Fruit fly (Drosophila melanogaster) whole organism, embryonic: ENCODE data around the gene wisp.

Experiments
- ATbp ChIP-seq: fragments of 200-800 bp; sonication (Bioruptor generic); optimal IDR thresholded peaks from 2 replicates; lab custom pipeline; 2017; ENCODE audit warnings: missing biosample characterization, mild to moderate bottlenecking, missing genetic modification characterization, missing genetic modification reagents
- CG1024 ChIP-seq: fragments of 200-800 bp; sonication (Bioruptor generic); IDR thresholded peaks from 2 replicates; pipeline ENCODE4 v1.3.6; 2022; ENCODE audit warnings: missing biosample characterization, missing genetic modification characterization
- CG10274 ChIP-seq: fragments of 200-800 bp; sonication (Bioruptor generic); optimal IDR thresholded peaks from 3 replicates; lab custom pipeline; 2017; ENCODE audit warnings: missing biosample characterization, mild to moderate bottlenecking, missing genetic modification characterization
- CG12769 ChIP-seq: fragments of 200-800 bp; sonication (Bioruptor generic); optimal IDR thresholded peaks from 2 replicates; lab custom pipeline; 2019; ENCODE audit warnings: missing biosample characterization, mild to moderate bottlenecking, missing genetic modification characterization, moderate library complexity
- CG14050 ChIP-seq: fragments of 200-800 bp; sonication (Bioruptor generic); IDR thresholded peaks from 3 replicates; pipeline ENCODE4 v1.3.6; 2022; ENCODE audit warnings: missing biosample characterization, missing genetic modification characterization
- CG1529 ChIP-seq: fragments of 200-800 bp; sonication (Bioruptor generic); optimal IDR thresholded peaks from 3 replicates; lab custom pipeline; 2018; ENCODE audit warnings: missing biosample characterization, missing genetic modification characterization
- CG15601 ChIP-seq: fragments of 200-800 bp; sonication (Bioruptor generic); optimal IDR thresholded peaks from 3 replicates; lab custom pipeline; 2019; ENCODE audit warnings: missing biosample characterization, mild to moderate bottlenecking, missing genetic modification characterization, moderate library complexity
- CG16813 ChIP-seq: fragments of 200-800 bp; sonication (Bioruptor generic); IDR thresholded peaks from 3 replicates; pipeline ENCODE4 v1.3.6; 2022; ENCODE audit warnings: missing biosample characterization, missing genetic modification characterization; ENCODE audit not compliant: partially characterized antibody
- CG16863 ChIP-seq: fragments of 200-800 bp; sonication (Bioruptor generic); optimal IDR thresholded peaks from 3 replicates; lab custom pipeline; 2016; ENCODE audit warnings: missing biosample characterization, missing genetic modification characterization
- CG3995 ChIP-seq: fragments of 200-800 bp; sonication (Bioruptor generic); optimal IDR thresholded peaks from 3 replicates; lab custom pipeline; 2016; ENCODE audit warnings: missing biosample characterization, missing genetic modification characterization
- CG4730 ChIP-seq: fragments of 200-800 bp; sonication (Bioruptor generic); IDR thresholded peaks from 2 replicates; pipeline ENCODE4 v1.3.6; 2022; ENCODE audit warnings: missing biosample characterization, missing genetic modification characterization
- CG5180 ChIP-seq: fragments of 200-800 bp; sonication (Bioruptor generic); optimal IDR thresholded peaks from 3 replicates; lab custom pipeline; 2017; ENCODE audit warnings: missing biosample characterization, missing genetic modification characterization, mild to moderate bottlenecking, moderate library complexity, missing genetic modification reagents
- CG6254 ChIP-seq: fragments of 200-800 bp; sonication (Bioruptor generic); optimal IDR thresholded peaks from 3 replicates; lab custom pipeline; 2017; ENCODE audit warnings: mild to moderate bottlenecking, missing biosample characterization, missing genetic modification reagents, missing genetic modification characterization
- CG6813 ChIP-seq: fragments of 200-800 bp; sonication (Bioruptor generic); optimal IDR thresholded peaks from 2 replicates; lab custom pipeline; 2017; ENCODE audit warnings: missing biosample characterization, missing genetic modification characterization, mild to moderate bottlenecking, moderate library complexity, missing genetic modification reagents
- CG8290 ChIP-seq, 3 experiments: fragments of 200-800 bp; sonication (Bioruptor generic); optimal IDR thresholded peaks; 2 replicates each; lab custom pipeline; 2016 to 2019; ENCODE audit warnings: missing biosample characterization in 3 of 3, missing genetic modification characterization in 3 of 3, mild to moderate bottlenecking in 2 of 3, moderate library complexity in 1 of 3
- CG9215 ChIP-seq: fragments of 200-800 bp; sonication (Bioruptor generic); IDR thresholded peaks from 2 replicates; pipeline ENCODE4 v1.3.6; 2022; ENCODE audit warnings: missing biosample characterization, missing genetic modification characterization
- CoRest ChIP-seq: fragments of 200-800 bp; sonication (Bioruptor generic); optimal IDR thresholded peaks from 3 replicates; lab custom pipeline; 2018; ENCODE audit warnings: missing biosample characterization, mild to moderate bottlenecking, missing genetic modification characterization, moderate library complexity
- D19B ChIP-seq: fragments of 200-800 bp; sonication (Bioruptor generic); optimal IDR thresholded peaks from 2 replicates; lab custom pipeline; 2017; ENCODE audit warnings: missing biosample characterization, mild to moderate bottlenecking, missing genetic modification characterization
- Drgx ChIP-seq: fragments of 200-800 bp; sonication (Bioruptor generic); IDR thresholded peaks from 2 replicates; pipeline ENCODE4 v1.3.6; 2022; ENCODE audit warnings: missing biosample characterization, missing genetic modification characterization
- GATAe ChIP-seq: fragments of 200-800 bp; sonication (Bioruptor generic); conservative IDR thresholded peaks from 2 replicates; pipeline ENCODE4 v1.3.6; 2022; ENCODE audit warnings: missing biosample characterization, missing genetic modification characterization
- Hr3 ChIP-seq: fragments of 200-800 bp; sonication (Bioruptor generic); optimal IDR thresholded peaks from 3 replicates; lab custom pipeline; 2016; ENCODE audit warnings: missing biosample characterization, missing genetic modification characterization
- Lpt ChIP-seq: fragments of >200 bp; optimal IDR thresholded peaks from 2 replicates; lab custom pipeline; 2018; ENCODE audit warnings: missing biosample characterization, missing genetic modification characterization
- Ptx1 ChIP-seq: fragments of 200-800 bp; sonication (Bioruptor generic); IDR thresholded peaks from 2 replicates; pipeline ENCODE4 v1.3.6; 2022; ENCODE audit warnings: missing biosample characterization, missing genetic modification characterization
- Taf1 ChIP-seq: fragments of 200-800 bp; sonication (Bioruptor generic); IDR thresholded peaks from 2 replicates; pipeline ENCODE4 v1.3.6; 2022; ENCODE audit warnings: missing biosample characterization, missing genetic modification characterization
- Vsx1 ChIP-seq: fragments of 200-800 bp; sonication (Bioruptor generic); optimal IDR thresholded peaks from 2 replicates; lab custom pipeline; 2017; ENCODE audit warnings: missing biosample characterization, mild to moderate bottlenecking, missing genetic modification characterization, missing genetic modification reagents
- abd-A ChIP-seq: fragments of 200-800 bp; sonication (Bioruptor generic); optimal IDR thresholded peaks from 3 replicates; lab custom pipeline; 2019; ENCODE audit warnings: missing biosample characterization, mild to moderate bottlenecking, missing genetic modification characterization, moderate library complexity
- bowl ChIP-seq: fragments of 200-800 bp; sonication (Bioruptor generic); IDR thresholded peaks from 2 replicates; pipeline ENCODE4 v1.3.6; 2022; ENCODE audit warnings: missing biosample characterization, missing genetic modification characterization
- da ChIP-seq: fragments of 200-800 bp; sonication (Bioruptor generic); optimal IDR thresholded peaks from 2 replicates; lab custom pipeline; 2016; ENCODE audit warnings: missing biosample characterization, missing genetic modification characterization
- danr ChIP-seq: fragments of 200-800 bp; sonication (Bioruptor generic); IDR thresholded peaks from 2 replicates; pipeline ENCODE4 v1.3.6; 2022; ENCODE audit warnings: missing biosample characterization, missing genetic modification characterization
- fd96Cb ChIP-seq: fragments of 200-800 bp; sonication (Bioruptor generic); optimal IDR thresholded peaks from 2 replicates; lab custom pipeline; 2018; ENCODE audit warnings: missing biosample characterization, mild to moderate bottlenecking, missing genetic modification characterization, moderate library complexity
- gem ChIP-seq: fragments of 200-800 bp; sonication (Bioruptor generic); optimal IDR thresholded peaks from 2 replicates; lab custom pipeline; 2019; ENCODE audit warnings: missing biosample characterization, mild to moderate bottlenecking, missing genetic modification characterization, moderate library complexity
- gt ChIP-seq: fragments of 200-800 bp; sonication (Bioruptor generic); IDR thresholded peaks from 2 replicates; pipeline ENCODE4 v1.3.6; 2022; ENCODE audit warnings: missing biosample characterization, missing genetic modification characterization
- hb ChIP-seq: fragments of 200-800 bp; sonication (Bioruptor generic); IDR thresholded peaks from 3 replicates; pipeline ENCODE4 v1.3.6; 2022; ENCODE audit warnings: missing biosample characterization, missing genetic modification characterization; ENCODE audit not compliant: partially characterized antibody
- hbn ChIP-seq: fragments of 200-800 bp; sonication (Bioruptor generic); IDR thresholded peaks from 2 replicates; pipeline ENCODE4 v1.3.6; 2022; ENCODE audit warnings: missing biosample characterization, missing genetic modification characterization; ENCODE audit not compliant: partially characterized antibody
- insv ChIP-seq, 2 experiments: fragments of 200-800 bp; sonication (Bioruptor generic); optimal IDR thresholded peaks; 3 replicates each; lab custom pipeline; 2016 to 2018; ENCODE audit warnings: missing biosample characterization in 2 of 2, missing genetic modification characterization in 2 of 2
- kay ChIP-seq: fragments of 200-800 bp; sonication (Bioruptor generic); optimal IDR thresholded peaks from 2 replicates; lab custom pipeline; 2016; ENCODE audit warnings: missing biosample characterization, missing genetic modification characterization
- luna ChIP-seq: fragments of 200-800 bp; sonication (Bioruptor generic); optimal IDR thresholded peaks from 2 replicates; lab custom pipeline; 2016; ENCODE audit warnings: missing biosample characterization, missing genetic modification characterization
- nau ChIP-seq: fragments of 200-800 bp; sonication (Bioruptor generic); optimal IDR thresholded peaks from 3 replicates; lab custom pipeline; 2017; ENCODE audit warnings: missing biosample characterization, mild to moderate bottlenecking, missing genetic modification characterization, missing genetic modification reagents
- pita ChIP-seq: fragments of 200-800 bp; sonication (Bioruptor generic); optimal IDR thresholded peaks from 2 replicates; lab custom pipeline; 2017; ENCODE audit warnings: missing biosample characterization, mild to moderate bottlenecking, missing genetic modification characterization
- pros ChIP-seq: fragments of 200-800 bp; sonication (Bioruptor generic); optimal IDR thresholded peaks from 3 replicates; lab custom pipeline; 2019; ENCODE audit warnings: missing biosample characterization, mild to moderate bottlenecking, missing genetic modification characterization, moderate library complexity
- pzg ChIP-seq: fragments of 200-800 bp; sonication (Bioruptor generic); optimal IDR thresholded peaks from 3 replicates; lab custom pipeline; 2018; ENCODE audit warnings: missing biosample characterization, mild to moderate bottlenecking, missing genetic modification characterization, moderate library complexity
- repo ChIP-seq: fragments of 200-800 bp; sonication (Bioruptor generic); optimal IDR thresholded peaks from 2 replicates; lab custom pipeline; 2016; ENCODE audit warnings: missing biosample characterization, missing genetic modification characterization
- rib ChIP-seq: fragments of 200-800 bp; sonication (Bioruptor generic); IDR thresholded peaks from 2 replicates; pipeline ENCODE4 v1.3.6; 2022; ENCODE audit warnings: missing biosample characterization, missing genetic modification characterization
- row ChIP-seq: fragments of 200-800 bp; sonication (Bioruptor generic); IDR thresholded peaks from 3 replicates; pipeline ENCODE4 v1.3.6; 2022; ENCODE audit warnings: missing biosample characterization, missing genetic modification characterization
- sens ChIP-seq: fragments of 200-800 bp; sonication (Bioruptor generic); peaks from one replicate; lab custom pipeline; 2016; ENCODE audit warnings: missing biosample characterization, missing genetic modification characterization
- sna ChIP-seq: fragments of 200-800 bp; sonication (Bioruptor generic); IDR thresholded peaks from 2 replicates; pipeline ENCODE4 v1.3.6; 2022; ENCODE audit warnings: missing biosample characterization, missing genetic modification characterization; ENCODE audit not compliant: partially characterized antibody
- sob ChIP-seq: fragments of 200-800 bp; sonication (Bioruptor generic); IDR thresholded peaks from 2 replicates; pipeline ENCODE4 v1.3.6; 2022; ENCODE audit warnings: missing biosample characterization, missing genetic modification characterization
- sr ChIP-seq: fragments of 200-800 bp; sonication (Bioruptor generic); IDR thresholded peaks from 3 replicates; pipeline ENCODE4 v1.3.6; 2022; ENCODE audit warnings: missing biosample characterization, missing genetic modification characterization
- wor ChIP-seq: fragments of 200-800 bp; sonication (Bioruptor generic); IDR thresholded peaks from 2 replicates; pipeline ENCODE4 v1.3.6; 2022; ENCODE audit warnings: missing biosample characterization, missing genetic modification characterization
- zen ChIP-seq: fragments of 200-800 bp; sonication (Bioruptor generic); optimal IDR thresholded peaks from 3 replicates; lab custom pipeline; 2018; ENCODE audit warnings: missing biosample characterization, mild to moderate bottlenecking, missing genetic modification characterization, moderate library complexity

Gene wisp

dm6 chrX:11920959-11921358 is 27.2 kb downstream of the wisp start (continued):
- TF ChIP-seq hbn (GFP tag; lab: Robert Waterston, UW) (no peak), CG5180 (GFP tag; lab: Kevin White, UChicago) (peak; percentile 79), CG15601 (peak; percentile 91), luna (GFP tag; lab: Kevin White, UChicago) (peak; percentile 9), CG8290 (GFP tag; optimal IDR thresholded peaks at IDR 0.05; lab: Kevin White, UChicago) (peak; percentile 71), CG8290 (tag; optimal IDR thresholded peaks at IDR 0.05; lab: Kevin White, UChicago) (peak in 1 of 2 experiments; percentile 39), hb (GFP tag; lab: Robert Waterston, UW) (no peak), D19B (GFP tag; lab: Kevin White, UChicago) (peak; percentile 71), ATbp (GFP tag; lab: Kevin White, UChicago) (peak; percentile 85), CG6254 (GFP tag; lab: Kevin White, UChicago) (peak; percentile 74), CG16863 (GFP tag; lab: Kevin White, UChicago) (peak; percentile 48), repo (peak; percentile 1), pzg (no peak), CG4730 (GFP tag; lab: Robert Waterston, UW) (peak; percentile 84), fd96Cb (tag; lab: Kevin White, UChicago) (peak; percentile 92), CG9215 (GFP tag; lab: Robert Waterston, UW) (peak; percentile 86), CG14050 (GFP tag; lab: Robert Waterston, UW) (peak; percentile 84), Ptx1 (GFP tag; lab: Robert Waterston, UW) (peak; percentile 94), pita (GFP tag; lab: Kevin White, UChicago) (no peak), bowl (GFP tag; lab: Robert Waterston, UW) (peak; percentile 54; the same call in 1 of the 2 replicates), nau (GFP tag; lab: Kevin White, UChicago) (peak; percentile 87), sens (GFP tag; lab: Kevin White, UChicago) (peak; percentile 98), Drgx (peak; percentile 89), gt (GFP tag; lab: Robert Waterston, UW) (0 out of 2 replicates have a peak, but pooled peaks have one; percentile 34), gem (tag; lab: Kevin White, UChicago) (peak; percentile 95), CG1024 (GFP tag; lab: Robert Waterston, UW) (no peak), CG10274 (GFP tag; lab: Kevin White, UChicago) (peak; percentile 57), abd-A (tag; lab: Kevin White, UChicago) (peak; percentile 74), Taf1 (GFP tag; lab: Robert Waterston, UW) (peak; percentile 77), sr (GFP tag; lab: Robert Waterston, UW) (peak; percentile 35; the same call in 1 of the 3 replicates), CG6813 (GFP tag; lab: Kevin White, UChicago) (peak; percentile 81), CG1529 (GFP tag; lab: Kevin White, UChicago) (peak; percentile 84), zen (tag; lab: Kevin White, UChicago) (peak; percentile 76), CG12769 (tag; lab: Kevin White, UChicago) (peak; percentile 82), Vsx1 (peak; percentile 90), sob (GFP tag; lab: Robert Waterston, UW) (peak; percentile 90), CG16813 (no peak), pros (peak; percentile 32), Lpt (GFP tag; lab: Kevin White, UChicago) (no peak), da (GFP tag; lab: Kevin White, UChicago) (peak; percentile 26), sna (GFP tag; lab: Robert Waterston, UW) (no peak), rib (GFP tag; lab: Robert Waterston, UW) (peak; percentile 76), row (peak; percentile 92), Hr3 (GFP tag; lab: Kevin White, UChicago) (peak; percentile 85), CoRest (tag; lab: Kevin White, UChicago) (peak; percentile 96), GATAe (GFP tag; lab: Robert Waterston, UW) (peak; percentile 64; the same call in 1 of the 2 replicates), CG3995 (GFP tag; lab: Kevin White, UChicago) (peak; percentile 22), insv (GFP tag; optimal IDR thresholded peaks at IDR 0.05; lab: Kevin White, UChicago) (peak in 1 of 2 experiments; percentile 58), danr (GFP tag; lab: Robert Waterston, UW) (peak; percentile 88), kay (GFP tag; lab: Kevin White, UChicago) (peak; percentile 59), wor (GFP tag; lab: Robert Waterston, UW) (peak; percentile 83)
